Worm (Caenorhabditis elegans) whole organism, L3 larva: Measurements from ENCODE around the gene nuaf-1.
A peak's percentile ranks its signal among the peaks of the same experiment; 100 is the strongest.

ENCODE experiments used
- aly-2 ChIP-seq: fragments of 150-350 bp; optimal IDR thresholded peaks from 2 replicates; lab custom pipeline; 2014; ENCODE audit warnings: missing biosample characterization, missing genetic modification characterization
- ama-1 ChIP-seq: fragments of 150-350 bp; optimal IDR thresholded peaks from 2 replicates; lab custom pipeline; 2018
- ceh-16 ChIP-seq: sonication (generic microtip); optimal IDR thresholded peaks from 2 replicates; lab custom pipeline; 2017; ENCODE audit warnings: missing biosample characterization, missing genetic modification characterization
- ceh-28 ChIP-seq: fragments of 150-350 bp; optimal IDR thresholded peaks from 2 replicates; lab custom pipeline; 2014; ENCODE audit warnings: missing biosample characterization, missing genetic modification reagents, missing genetic modification characterization
- ceh-82 ChIP-seq: fragments of 150-350 bp; optimal IDR thresholded peaks from 2 replicates; lab custom pipeline; 2014; ENCODE audit warnings: missing biosample characterization, missing genetic modification characterization
- ceh-9 ChIP-seq: sonication (generic microtip); optimal IDR thresholded peaks from 2 replicates; lab custom pipeline; 2018; ENCODE audit warnings: missing biosample characterization, missing genetic modification characterization
- daf-12 ChIP-seq: fragments of 150-350 bp; optimal IDR thresholded peaks from 2 replicates; lab custom pipeline; 2014; ENCODE audit warnings: missing biosample characterization, missing genetic modification reagents, missing genetic modification characterization
- egl-27 ChIP-seq: sonication (generic microtip); optimal IDR thresholded peaks from 4 replicates; lab custom pipeline; 2017; ENCODE audit warnings: missing biosample characterization, missing genetic modification reagents, missing genetic modification characterization
- elt-1 ChIP-seq: fragments of 150-350 bp; optimal IDR thresholded peaks from 2 replicates; lab custom pipeline; 2014; ENCODE audit warnings: missing biosample characterization, missing genetic modification characterization
- elt-3 ChIP-seq, 3 experiments: fragments of 150-350 bp in 1 of 3; sonication (generic microtip) in 2 of 3; optimal IDR thresholded peaks; 2 replicates in 2 of 3; 4 replicates in 1 of 3; lab custom pipeline; 2014 to 2017; ENCODE audit warnings: missing biosample characterization in 3 of 3, missing genetic modification characterization in 3 of 3
- fos-1 ChIP-seq: fragments of 150-350 bp; optimal IDR thresholded peaks from 2 replicates; lab custom pipeline; 2014; ENCODE audit warnings: missing biosample characterization, missing genetic modification characterization
- hmg-11 ChIP-seq: sonication (generic microtip); optimal IDR thresholded peaks from 2 replicates; lab custom pipeline; 2016; ENCODE audit warnings: missing genetic modification characterization, missing compliant biosample characterization
- jun-1 ChIP-seq: fragments of 150-350 bp; optimal IDR thresholded peaks from 2 replicates; lab custom pipeline; 2014; ENCODE audit warnings: missing biosample characterization, missing genetic modification reagents, missing genetic modification characterization
- lin-15B ChIP-seq: fragments of 150-350 bp; optimal IDR thresholded peaks from 2 replicates; lab custom pipeline; 2014; ENCODE audit warnings: missing biosample characterization, missing genetic modification characterization
- lin-39 ChIP-seq: fragments of 150-350 bp; optimal IDR thresholded peaks from 2 replicates; lab custom pipeline; 2018; ENCODE audit warnings: missing biosample characterization, missing genetic modification reagents, missing genetic modification characterization
- lsy-12 ChIP-seq: sonication (generic microtip); optimal IDR thresholded peaks from 2 replicates; lab custom pipeline; 2016; ENCODE audit warnings: mild to moderate bottlenecking, missing genetic modification characterization, missing compliant biosample characterization
- mdl-1 ChIP-seq: fragments of 150-350 bp; optimal IDR thresholded peaks from 2 replicates; lab custom pipeline; 2014; ENCODE audit warnings: missing biosample characterization, missing genetic modification characterization
- mml-1 ChIP-seq: fragments of 150-350 bp; sonication (generic microtip); optimal IDR thresholded peaks from 3 replicates; lab custom pipeline; 2014; ENCODE audit warnings: missing biosample characterization, missing genetic modification characterization
- nfya-1 ChIP-seq: sonication (generic microtip); optimal IDR thresholded peaks from 2 replicates; lab custom pipeline; 2017; ENCODE audit warnings: missing genetic modification characterization, mild to moderate bottlenecking, missing compliant biosample characterization, antibody characterized with exemption, moderate library complexity; ENCODE audit not compliant: insufficient read depth
- nhr-12 ChIP-seq: fragments of 150-350 bp; optimal IDR thresholded peaks from 2 replicates; lab custom pipeline; 2014; ENCODE audit warnings: missing biosample characterization, missing genetic modification characterization
- nhr-23 ChIP-seq: fragments of 150-350 bp; optimal IDR thresholded peaks from 2 replicates; lab custom pipeline; 2014; ENCODE audit warnings: missing biosample characterization, missing genetic modification reagents, missing genetic modification characterization
- nhr-25 ChIP-seq: sonication (generic microtip); optimal IDR thresholded peaks from 2 replicates; lab custom pipeline; 2017; ENCODE audit warnings: missing biosample characterization, missing genetic modification characterization
- nhr-28 ChIP-seq: fragments of 150-350 bp; optimal IDR thresholded peaks from 2 replicates; lab custom pipeline; 2014; ENCODE audit warnings: missing biosample characterization, missing genetic modification characterization
- nhr-43 ChIP-seq: sonication (generic microtip); optimal IDR thresholded peaks from 2 replicates; lab custom pipeline; 2016; ENCODE audit warnings: mild to moderate bottlenecking, missing genetic modification characterization, missing compliant biosample characterization; ENCODE audit not compliant: poor library complexity, severe bottlenecking
- nhr-67 ChIP-seq: fragments of 150-350 bp; optimal IDR thresholded peaks from 2 replicates; lab custom pipeline; 2014; ENCODE audit warnings: missing biosample characterization, missing genetic modification characterization
- nhr-76 ChIP-seq: fragments of 150-350 bp; sonication (generic microtip); optimal IDR thresholded peaks from 5 replicates; lab custom pipeline; 2014; ENCODE audit warnings: missing biosample characterization, missing genetic modification characterization
- nhr-77 ChIP-seq: fragments of 150-350 bp; optimal IDR thresholded peaks from 2 replicates; lab custom pipeline; 2014; ENCODE audit warnings: missing biosample characterization, missing genetic modification characterization
- pha-4 ChIP-seq: fragments of 150-350 bp; optimal IDR thresholded peaks from 2 replicates; lab custom pipeline; 2014; ENCODE audit warnings: missing biosample characterization, missing genetic modification reagents, missing genetic modification characterization
- sea-2 ChIP-seq: fragments of 150-350 bp; sonication (generic microtip); optimal IDR thresholded peaks from 4 replicates; lab custom pipeline; 2014; ENCODE audit warnings: missing biosample characterization, missing genetic modification reagents, missing genetic modification characterization
- snpc-4 ChIP-seq: fragments of 150-350 bp; optimal IDR thresholded peaks from 2 replicates; lab custom pipeline; 2014; ENCODE audit warnings: missing biosample characterization, missing genetic modification characterization
- tbx-2 ChIP-seq: sonication (generic microtip); optimal IDR thresholded peaks from 2 replicates; lab custom pipeline; 2016; ENCODE audit warnings: mild to moderate bottlenecking, missing genetic modification characterization, missing compliant biosample characterization
- unc-39 ChIP-seq: sonication (generic microtip); optimal IDR thresholded peaks from 4 replicates; lab custom pipeline; 2017; ENCODE audit warnings: missing biosample characterization, missing genetic modification characterization
- zag-1 ChIP-seq: fragments of 150-350 bp; optimal IDR thresholded peaks from 2 replicates; lab custom pipeline; 2014; ENCODE audit warnings: missing biosample characterization, missing genetic modification characterization
- ztf-11 ChIP-seq: fragments of 150-350 bp; optimal IDR thresholded peaks from 2 replicates; lab custom pipeline; 2014; ENCODE audit warnings: missing biosample characterization, missing genetic modification characterization
- ztf-4 ChIP-seq: fragments of 150-350 bp; optimal IDR thresholded peaks from 2 replicates; lab custom pipeline; 2014; ENCODE audit warnings: missing biosample characterization, missing genetic modification characterization

nuaf-1 gene

DNA sequence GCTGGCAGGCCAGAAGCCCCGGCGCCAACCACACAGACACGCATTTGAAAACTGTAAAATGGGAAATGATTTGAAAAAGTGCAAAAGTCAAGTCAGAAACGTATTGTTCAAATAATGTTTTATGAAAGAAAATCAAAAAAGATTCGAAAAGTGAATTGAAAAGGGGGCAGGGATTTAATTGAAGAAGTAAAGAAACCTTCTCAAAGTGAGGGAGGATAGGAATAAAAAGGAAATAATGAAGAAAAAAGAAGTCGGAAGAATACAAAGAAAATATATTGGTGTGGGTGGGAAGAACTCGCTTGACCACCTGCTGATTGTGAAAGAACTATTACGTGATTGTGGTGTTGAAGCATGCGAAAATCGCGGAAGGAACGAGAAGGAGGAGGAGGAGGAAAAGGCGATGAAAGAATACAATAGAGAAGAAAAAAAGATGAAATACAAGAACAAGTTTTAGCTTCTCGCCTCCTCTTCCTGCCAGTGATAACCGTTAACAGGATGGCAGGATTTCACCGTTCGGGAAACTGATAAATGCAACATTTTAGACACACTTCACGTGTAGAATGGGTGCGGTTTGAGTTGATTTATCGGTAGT, 38.3 kb upstream of the nuaf-1 start, which contains the start of gene fmo-4:
TSS of gene fmo-4 (minus strand) at position 51 of the 592 bp plus-strand sequence.
- no peak for TF ChIP-seq jun-1 (tag; lab: Kevin White, UChicago)
- no peak for TF ChIP-seq hmg-11 (tag; lab: Kevin White, UChicago)
- no peak for TF ChIP-seq mdl-1 (tag; lab: Kevin White, UChicago)
- peak; percentile 27 for TF ChIP-seq nhr-25 (tag; lab: Kevin White, UChicago)
- no peak for TF ChIP-seq daf-12
- no peak for TF ChIP-seq ztf-4
- TF ChIP-seq zag-1 (tag; lab: Kevin White, UChicago) = no peak
- TF ChIP-seq fos-1 (tag; lab: Kevin White, UChicago) = no peak
- TF ChIP-seq ama-1 = no peak
- TF ChIP-seq ceh-16 = no peak
- TF ChIP-seq pha-4 = no peak
- no peak for TF ChIP-seq nhr-28 (tag; lab: Kevin White, UChicago)
- TF ChIP-seq lsy-12 = no peak
- TF ChIP-seq nhr-67 = no peak
- TF ChIP-seq ceh-82 (tag; lab: Kevin White, UChicago) = no peak
- no peak for TF ChIP-seq mml-1 (tag; lab: Kevin White, UChicago)
- TF ChIP-seq nhr-76 = no peak
- TF ChIP-seq nhr-43 (tag; lab: Kevin White, UChicago) = peak; percentile 96

DNA sequence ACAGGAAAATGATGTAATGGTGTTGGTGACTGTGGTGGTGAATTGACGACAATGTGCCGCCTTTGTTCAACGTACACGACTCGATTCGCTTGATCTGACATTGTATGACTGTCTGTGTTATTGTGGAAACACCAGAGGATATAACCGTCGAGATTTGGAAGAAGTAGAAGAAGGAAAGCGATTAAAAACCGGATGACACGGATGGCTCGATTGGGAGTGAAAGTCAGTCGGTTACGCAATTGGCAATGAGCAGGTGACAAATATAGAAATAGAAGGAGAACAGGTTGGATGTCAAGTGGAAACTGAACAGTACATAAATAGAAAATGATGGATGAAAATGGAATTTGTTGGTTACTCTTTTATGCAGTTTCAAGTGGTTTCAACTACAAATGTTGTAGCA, 32.5 kb upstream of the nuaf-1 start, which contains the start of gene rdy-2:
TSS of gene rdy-2 (minus strand) at position 101 of the 400 bp plus-strand sequence.
- TF ChIP-seq ceh-9 (tag; lab: Kevin White, UChicago) (no peak), aly-2 (no peak), hmg-11 (tag; lab: Kevin White, UChicago) (no peak), fos-1 (tag; lab: Kevin White, UChicago) (no peak), tbx-2 (tag; lab: Kevin White, UChicago) (no peak), ceh-28 (tag; lab: Kevin White, UChicago) (no peak), nhr-77 (no peak)

- no peak for TF ChIP-seq nhr-77
- no peak for TF ChIP-seq nhr-23 (tag; lab: Kevin White, UChicago)
- TF ChIP-seq ztf-4 = no peak
- TF ChIP-seq ceh-9 (tag; lab: Kevin White, UChicago) = no peak
- TF ChIP-seq mml-1 (tag; lab: Kevin White, UChicago) = no peak
- TF ChIP-seq egl-27 (tag; lab: Kevin White, UChicago) = no peak
These were observed 29.9 kb upstream of the nuaf-1 start for ce11 chrV:13598370-13598769.

ce11 chrV:13593083-13593482, 24.7 kb upstream of the nuaf-1 start, which contains the start of gene F53F4.4:
Gene F53F4.4 (plus strand): TSS chrV:13593383.
- TF ChIP-seq ztf-11 (tag; lab: Kevin White, UChicago) (no peak), jun-1 (tag; lab: Kevin White, UChicago) (no peak), tbx-2 (tag; lab: Kevin White, UChicago) (no peak), sea-2 (no peak), unc-39 (tag; lab: Kevin White, UChicago) (no peak), zag-1 (tag; lab: Kevin White, UChicago) (no peak), nfya-1 (tag; lab: Kevin White, UChicago) (no peak), ceh-9 (tag; lab: Kevin White, UChicago) (no peak), lin-15B (tag; lab: Kevin White, UChicago) (no peak), snpc-4 (no peak), lin-39 (tag; lab: Kevin White, UChicago) (no peak), mdl-1 (tag; lab: Kevin White, UChicago) (no peak), elt-1 (tag; lab: Kevin White, UChicago) (no peak), ztf-4 (no peak), nhr-12 (tag; lab: Kevin White, UChicago) (no peak), elt-3 (tag; optimal IDR thresholded peaks at IDR 0.05; lab: Kevin White, UChicago) (no peak), ceh-16 (no peak), nhr-77 (no peak)
